Fruit fly (Drosophila melanogaster): ENCODE results near the gene CG5167.

- no peak for TF ChIP-seq B-H1 (GFP tag; IDR thresholded peaks at IDR 0.05)
- no peak for TF ChIP-seq Dll (GFP tag; IDR thresholded peaks at IDR 0.05; ENCODE audit: partially characterized antibody)
- no peak for TF ChIP-seq CG7357 (GFP tag; IDR thresholded peaks at IDR 0.05)
- no peak for TF ChIP-seq CG7987 (GFP tag; optimal IDR thresholded peaks at IDR 0.05)
- no peak for TF ChIP-seq Nf-YA (GFP tag; IDR thresholded peaks at IDR 0.05)
- TF ChIP-seq bigmax (GFP tag; optimal IDR thresholded peaks at IDR 0.05), result no peak
- TF ChIP-seq nau (GFP tag; optimal IDR thresholded peaks at IDR 0.05), result no peak
- TF ChIP-seq CG31388 (GFP tag; optimal IDR thresholded peaks at IDR 0.05), result no peak
- TF ChIP-seq E2f1 (GFP tag; IDR thresholded peaks at IDR 0.05), result no peak
Observed at dm6 chr3R:12398054-12398453, 8.3 kb upstream of the CG5167 start.

All from whole organism, embryonic.